Worm (Caenorhabditis elegans): ENCODE results near the gene fbxa-4.

DNA sequence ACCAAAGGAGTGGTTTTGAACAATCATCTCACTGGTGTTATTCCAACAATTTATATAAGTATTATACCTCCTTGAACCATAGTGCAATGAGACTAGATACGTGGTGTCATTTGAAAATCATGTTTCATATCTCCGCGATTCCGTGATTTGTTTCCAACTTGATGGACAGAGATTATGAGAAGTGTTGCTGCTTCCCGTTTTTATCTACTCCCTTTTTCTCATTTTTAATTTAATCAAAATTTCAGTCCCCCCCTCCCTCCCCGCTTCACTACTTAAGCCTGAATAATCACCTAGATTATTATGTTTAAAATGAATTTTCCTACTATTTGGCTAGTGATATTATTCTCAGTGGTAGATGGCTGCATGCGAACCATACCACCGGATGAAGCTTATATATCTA, 43.2 kb downstream of the fbxa-4 start, which contains the start of gene F16G10.3:
- no peak for TF ChIP-seq unc-62 (GFP tag; optimal IDR thresholded peaks at IDR 0.05)
- TF ChIP-seq elt-2 (tag; optimal IDR thresholded peaks at IDR 0.05): no peak
- TF ChIP-seq nhr-67 (tag; optimal IDR thresholded peaks at IDR 0.05): no peak
- no peak for TF ChIP-seq ztf-11 (tag; optimal IDR thresholded peaks at IDR 0.05)
- TF ChIP-seq lin-15B (tag; optimal IDR thresholded peaks at IDR 0.05): no peak
- TF ChIP-seq nhr-11 (tag; optimal IDR thresholded peaks at IDR 0.05): no peak
- no peak for TF ChIP-seq egl-27 (tag; optimal IDR thresholded peaks at IDR 0.05)
- TF ChIP-seq nhr-237 (tag; optimal IDR thresholded peaks at IDR 0.05): no peak
- TF ChIP-seq nhr-77 (tag; optimal IDR thresholded peaks at IDR 0.05): no peak
